Fruit fly (Drosophila melanogaster) Kc167 (cell line): ENCODE results near the gene Thor.

Experiments
- Myc ChIP-seq: fragments of >200 bp; optimal IDR thresholded peaks from 2 replicates; lab custom pipeline; 2017; ENCODE audit warnings: missing external identifiers
- Sin3A ChIP-seq: fragments of >200 bp; optimal IDR thresholded peaks from 2 replicates; lab custom pipeline; 2018; ENCODE audit warnings: missing external identifiers
- h ChIP-seq: fragments of >200 bp; optimal IDR thresholded peaks from 3 replicates; lab custom pipeline; 2018; ENCODE audit warnings: missing external identifiers
- insv ChIP-seq: fragments of >200 bp; optimal IDR thresholded peaks from 3 replicates; lab custom pipeline; 2018; ENCODE audit warnings: missing external identifiers
- psq ChIP-seq: fragments of >200 bp; optimal IDR thresholded peaks from 2 replicates; lab custom pipeline; 2017; ENCODE audit warnings: missing external identifiers
- ttk ChIP-seq: sonication (Bioruptor generic); optimal IDR thresholded peaks from 2 replicates; lab custom pipeline; 2017; ENCODE audit warnings: missing external identifiers

dm6 chr2L:3472242-3472641 is 6.0 kb upstream of the Thor start, which contains the start of gene Pgant4:
- TF ChIP-seq psq (lab: Kevin White, UChicago) (no peak), Sin3A (lab: Kevin White, UChicago) (no peak), h (lab: Kevin White, UChicago) (no peak), Myc (no peak), insv (no peak), ttk (lab: Kevin White, UChicago) (no peak)
